Worm (Caenorhabditis elegans) whole organism, midembryonic: Measurements from ENCODE around the gene rig-3.

ENCODE experiments used
- T22C8.4 ChIP-seq: fragments of 200-800 bp; sonication (Bioruptor generic); IDR thresholded peaks from 2 replicates; pipeline ENCODE4 v1.3.6; 2022; ENCODE audit warnings: missing genetic modification characterization, missing compliant biosample characterization
- cog-1 ChIP-seq: sonication (generic microtip); optimal IDR thresholded peaks from 2 replicates; lab custom pipeline; 2016; ENCODE audit warnings: missing genetic modification characterization, missing compliant biosample characterization
- flt-1 ChIP-seq: fragments of 200-800 bp; sonication (Bioruptor generic); IDR thresholded peaks from 2 replicates; pipeline ENCODE4 v1.3.6; 2022; ENCODE audit warnings: missing genetic modification characterization, missing compliant biosample characterization
- klf-2 ChIP-seq: fragments of 200-800 bp; sonication (Bioruptor generic); conservative IDR thresholded peaks from 2 replicates; pipeline ENCODE4 v1.3.6; 2022; ENCODE audit warnings: missing genetic modification reagents, missing genetic modification characterization, missing compliant biosample characterization
- med-1 ChIP-seq: sonication (generic microtip); optimal IDR thresholded peaks from 2 replicates; lab custom pipeline; 2017; ENCODE audit warnings: missing genetic modification characterization, mild to moderate bottlenecking, missing compliant biosample characterization, antibody characterized with exemption, missing genetic modification reagents; ENCODE audit not compliant: insufficient read depth
- ref-1 ChIP-seq: fragments of 200-800 bp; sonication (Bioruptor generic); conservative IDR thresholded peaks from 2 replicates; pipeline ENCODE4 v1.3.6; 2022; ENCODE audit warnings: missing genetic modification reagents, missing genetic modification characterization, missing compliant biosample characterization
- tab-1 ChIP-seq: fragments of 200-800 bp; sonication (Bioruptor generic); IDR thresholded peaks from 2 replicates; pipeline ENCODE4 v1.3.6; 2022; ENCODE audit warnings: missing genetic modification characterization, missing compliant biosample characterization
- ztf-23 ChIP-seq: fragments of 200-800 bp; sonication (Bioruptor generic); IDR thresholded peaks from 2 replicates; pipeline ENCODE4 v1.3.6; 2022; ENCODE audit warnings: missing genetic modification reagents, missing genetic modification characterization, missing compliant biosample characterization
- ztf-29 ChIP-seq: fragments of 200-800 bp; sonication (Bioruptor generic); IDR thresholded peaks from 2 replicates; pipeline ENCODE4 v1.3.6; 2022; ENCODE audit warnings: missing genetic modification reagents, missing genetic modification characterization, missing compliant biosample characterization

rig-3 gene

DNA sequence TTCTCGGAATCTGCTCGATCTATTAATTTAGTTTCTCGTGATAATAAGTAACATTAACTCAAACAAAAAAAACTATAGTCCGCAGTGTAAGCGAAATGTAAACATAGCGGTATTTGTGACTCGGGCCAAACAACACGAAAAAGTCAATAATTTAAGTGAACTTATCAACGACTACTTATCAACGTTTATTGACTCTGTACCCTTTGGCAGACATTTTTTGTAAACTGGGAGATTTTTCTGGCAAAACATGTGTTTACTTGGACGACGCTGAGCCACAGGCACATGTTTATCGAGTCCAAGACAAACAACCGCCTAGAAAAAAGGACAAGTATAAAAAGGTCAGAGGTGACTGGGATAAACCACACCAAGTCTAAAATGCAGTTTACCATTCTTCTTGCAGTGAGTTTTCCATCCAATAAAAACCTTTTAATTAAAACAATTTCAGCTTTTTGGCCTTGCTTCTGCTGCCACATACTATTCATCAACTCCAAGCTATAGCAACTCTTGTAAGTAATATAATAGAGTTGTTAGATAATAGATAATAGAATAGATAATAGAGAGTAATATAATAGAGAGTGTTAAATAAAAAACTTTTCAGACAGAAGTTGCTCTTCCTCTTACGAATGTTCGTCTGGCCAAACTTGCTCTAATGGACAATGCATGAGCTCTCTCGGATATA lies 8.9 kb upstream of the rig-3 start, which contains the start of gene C53B7.3:
Gene C53B7.3, plus strand, starts transcription at position 362 of the 679 bp plus-strand sequence.
- no peak for TF ChIP-seq cog-1
- TF ChIP-seq tab-1 (GFP tag; lab: Robert Waterston, UW) = no peak
- no peak for TF ChIP-seq med-1 (GFP tag; lab: Kevin White, UChicago)
- no peak for TF ChIP-seq ztf-29 (GFP tag; lab: Robert Waterston, UW)

DNA sequence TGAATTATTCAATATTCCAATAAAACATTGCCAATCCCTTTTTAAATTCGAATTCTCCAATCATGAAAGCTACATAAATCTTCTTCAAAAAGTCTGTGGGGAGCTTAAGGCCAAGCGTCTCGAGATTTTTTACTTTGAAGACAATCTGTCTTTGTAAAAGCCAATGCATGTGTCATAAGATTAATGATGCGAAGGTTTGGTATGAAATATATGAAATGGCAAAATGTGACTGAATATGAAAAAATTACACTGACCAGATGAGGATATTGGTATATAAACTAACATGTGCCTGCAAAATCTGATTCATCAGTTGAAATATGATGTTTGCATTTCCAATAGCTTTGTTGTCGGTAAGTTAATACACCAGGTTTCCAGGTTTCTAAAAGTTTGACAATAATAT lies 7.5 kb upstream of the rig-3 start, which contains the start of gene C53B7.2:
Gene C53B7.2, plus strand, starts transcription at position 301 of the 400 bp plus-strand sequence.
- TF ChIP-seq T22C8.4 (GFP tag; lab: Robert Waterston, UW) (no peak), klf-2 (GFP tag; lab: Robert Waterston, UW) (no peak), tab-1 (GFP tag; lab: Robert Waterston, UW) (no peak), ref-1 (no peak), ztf-29 (GFP tag; lab: Robert Waterston, UW) (no peak), med-1 (GFP tag; lab: Kevin White, UChicago) (no peak), cog-1 (no peak), ztf-23 (GFP tag; lab: Robert Waterston, UW) (no peak), flt-1 (GFP tag; lab: Robert Waterston, UW) (no peak)

DNA sequence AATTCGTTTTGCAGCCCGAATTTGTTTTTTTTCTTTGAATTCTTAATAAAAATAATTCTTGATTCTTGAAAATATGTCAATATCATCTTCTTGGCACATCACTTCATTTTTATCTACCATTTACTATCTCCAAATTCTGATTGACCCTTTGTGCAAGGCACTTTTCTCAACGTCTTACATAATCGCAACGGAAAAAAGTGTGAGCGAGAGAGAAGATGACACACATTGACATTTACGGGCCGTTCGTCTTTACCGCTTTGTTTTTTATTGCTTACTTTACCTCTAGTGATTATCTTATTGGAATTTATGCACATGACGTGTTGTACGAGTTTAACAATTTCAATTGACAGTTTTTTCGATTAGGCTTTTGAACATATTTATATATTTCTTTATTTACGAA lies 4.8 kb upstream of the rig-3 start:
- TF ChIP-seq ref-1 (no peak), cog-1 (no peak), T22C8.4 (GFP tag; lab: Robert Waterston, UW) (no peak), klf-2 (GFP tag; lab: Robert Waterston, UW) (no peak), ztf-29 (GFP tag; lab: Robert Waterston, UW) (no peak), flt-1 (GFP tag; lab: Robert Waterston, UW) (no peak), med-1 (GFP tag; lab: Kevin White, UChicago) (no peak)

DNA sequence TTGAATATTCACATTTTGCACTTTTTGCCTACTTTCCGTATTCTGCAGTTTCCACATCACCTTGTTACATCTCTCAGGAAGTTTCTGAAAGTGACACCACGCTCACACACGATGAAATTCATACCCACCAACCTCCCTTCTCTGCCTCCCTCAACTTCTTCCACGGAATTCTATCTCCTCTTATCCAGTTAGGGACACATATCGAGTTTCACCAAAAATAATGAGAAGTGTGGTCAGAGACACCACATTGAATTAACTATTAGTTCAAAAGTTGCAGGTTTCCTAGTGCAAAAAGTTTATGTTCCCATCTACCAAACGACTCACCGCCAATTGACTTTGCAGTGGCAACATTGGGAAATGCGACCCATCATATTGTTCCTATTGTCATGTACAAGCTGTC lies 3.0 kb upstream of the rig-3 start:
- no peak for TF ChIP-seq tab-1 (GFP tag; lab: Robert Waterston, UW)
- no peak for TF ChIP-seq ztf-29 (GFP tag; lab: Robert Waterston, UW)
- no peak for TF ChIP-seq klf-2 (GFP tag; lab: Robert Waterston, UW)
- TF ChIP-seq med-1 (GFP tag; lab: Kevin White, UChicago) = no peak
- TF ChIP-seq ztf-23 (GFP tag; lab: Robert Waterston, UW) = no peak
- no peak for TF ChIP-seq flt-1 (GFP tag; lab: Robert Waterston, UW)
- no peak for TF ChIP-seq cog-1
- no peak for TF ChIP-seq T22C8.4 (GFP tag; lab: Robert Waterston, UW)
- no peak for TF ChIP-seq ref-1

DNA sequence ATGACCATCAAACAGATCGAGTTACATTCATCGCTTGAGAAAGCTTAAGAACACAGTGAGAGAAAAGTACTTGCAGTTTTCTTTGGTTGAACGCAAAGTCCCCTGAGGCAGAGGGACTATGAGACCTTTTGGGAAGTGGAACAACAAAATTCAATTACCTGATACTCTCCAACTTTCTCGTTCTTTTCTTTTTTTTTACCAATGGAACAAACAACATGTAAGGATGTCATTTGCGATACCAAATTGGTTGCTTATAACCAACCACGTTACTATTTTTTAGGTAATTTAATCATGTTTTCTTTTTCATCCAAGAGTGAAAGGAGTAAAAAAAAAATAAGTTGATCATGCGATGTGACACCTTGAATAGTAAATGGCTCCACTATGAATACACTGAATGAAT lies 3.4 kb downstream of the rig-3 start:
- TF ChIP-seq tab-1 (GFP tag; lab: Robert Waterston, UW) (no peak), ztf-29 (GFP tag; lab: Robert Waterston, UW) (no peak), klf-2 (GFP tag; lab: Robert Waterston, UW) (no peak), T22C8.4 (GFP tag; lab: Robert Waterston, UW) (no peak), ref-1 (no peak), cog-1 (no peak), ztf-23 (GFP tag; lab: Robert Waterston, UW) (no peak)

DNA sequence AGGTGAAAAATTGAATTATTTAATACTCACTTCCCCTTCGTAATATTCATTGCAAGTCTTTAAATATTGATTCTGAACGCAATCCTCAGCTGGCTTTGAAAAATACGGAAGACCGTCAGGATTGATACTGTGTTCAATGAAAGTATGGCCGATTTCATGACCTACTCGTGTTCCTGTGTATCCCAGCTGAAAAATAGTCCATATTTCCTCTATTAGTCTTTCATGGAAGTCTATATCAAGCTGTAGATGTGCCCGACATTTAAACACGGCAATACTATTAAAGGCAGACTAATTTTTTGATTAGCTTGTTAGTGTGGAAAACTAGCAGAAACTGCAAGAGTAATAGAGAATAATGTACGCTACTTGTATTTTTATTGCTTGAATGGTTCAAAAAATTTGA lies 8.1 kb downstream of the rig-3 start:
- TF ChIP-seq med-1 (GFP tag; lab: Kevin White, UChicago) (no peak), ztf-29 (GFP tag; lab: Robert Waterston, UW) (no peak), tab-1 (GFP tag; lab: Robert Waterston, UW) (no peak), T22C8.4 (GFP tag; lab: Robert Waterston, UW) (no peak), flt-1 (GFP tag; lab: Robert Waterston, UW) (no peak)

DNA sequence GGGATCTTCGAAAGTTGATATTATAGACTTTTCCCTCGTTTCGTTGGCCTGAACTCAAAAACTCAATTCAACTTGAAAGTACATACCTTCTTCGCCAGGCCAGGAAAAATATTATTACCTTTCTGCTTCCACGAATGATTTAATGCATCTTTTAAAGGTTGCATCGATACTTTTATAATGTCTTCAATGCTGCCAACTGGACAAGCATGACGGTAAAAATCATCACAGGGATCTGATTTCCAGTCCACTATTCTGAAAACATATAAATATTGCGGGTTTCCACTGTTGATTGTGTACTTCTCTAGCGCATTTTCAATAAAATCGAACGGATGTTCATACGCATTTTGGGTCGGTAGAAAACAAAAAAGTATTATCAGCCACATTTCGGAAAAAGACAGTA lies 9.6 kb downstream of the rig-3 start, which contains the start of gene nep-4:
Gene nep-4, minus strand, starts transcription at position 393 of the 400 bp plus-strand sequence.
- TF ChIP-seq ztf-29 (GFP tag; lab: Robert Waterston, UW) = no peak
- TF ChIP-seq ztf-23 (GFP tag; lab: Robert Waterston, UW) = no peak
- TF ChIP-seq T22C8.4 (GFP tag; lab: Robert Waterston, UW) = no peak
- TF ChIP-seq ref-1 = no peak
- TF ChIP-seq flt-1 (GFP tag; lab: Robert Waterston, UW) = no peak
- no peak for TF ChIP-seq tab-1 (GFP tag; lab: Robert Waterston, UW)
- TF ChIP-seq klf-2 (GFP tag; lab: Robert Waterston, UW) = no peak
- TF ChIP-seq med-1 (GFP tag; lab: Kevin White, UChicago) = no peak
- no peak for TF ChIP-seq cog-1

DNA sequence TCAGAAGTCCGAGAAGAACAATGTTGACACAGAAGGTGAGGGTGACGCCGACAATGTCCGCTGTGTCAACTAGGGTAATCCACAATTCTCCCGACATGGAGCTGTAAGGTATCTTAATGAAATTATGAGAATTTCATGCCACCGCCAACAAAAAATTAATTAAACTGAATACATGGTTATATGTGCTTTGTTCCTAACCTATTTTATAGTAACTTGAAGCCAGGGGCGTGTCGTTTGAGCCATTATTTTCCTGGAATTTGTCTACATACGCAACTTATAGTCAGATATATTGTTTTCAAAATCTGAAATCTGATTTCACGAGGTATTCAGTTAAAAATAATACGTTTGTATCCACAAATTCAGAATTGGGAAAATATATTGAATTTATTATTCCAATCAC lies 12.4 kb downstream of the rig-3 start, which contains the start of gene odr-10:
Gene odr-10, minus strand, starts transcription at position 101 of the 400 bp plus-strand sequence.
- no peak for TF ChIP-seq tab-1 (GFP tag; lab: Robert Waterston, UW)
- TF ChIP-seq klf-2 (GFP tag; lab: Robert Waterston, UW) = no peak
- TF ChIP-seq cog-1 = no peak
- TF ChIP-seq ztf-29 (GFP tag; lab: Robert Waterston, UW) = no peak
- no peak for TF ChIP-seq T22C8.4 (GFP tag; lab: Robert Waterston, UW)
- no peak for TF ChIP-seq ztf-23 (GFP tag; lab: Robert Waterston, UW)
- TF ChIP-seq med-1 (GFP tag; lab: Kevin White, UChicago) = no peak
- no peak for TF ChIP-seq ref-1
- no peak for TF ChIP-seq flt-1 (GFP tag; lab: Robert Waterston, UW)

DNA sequence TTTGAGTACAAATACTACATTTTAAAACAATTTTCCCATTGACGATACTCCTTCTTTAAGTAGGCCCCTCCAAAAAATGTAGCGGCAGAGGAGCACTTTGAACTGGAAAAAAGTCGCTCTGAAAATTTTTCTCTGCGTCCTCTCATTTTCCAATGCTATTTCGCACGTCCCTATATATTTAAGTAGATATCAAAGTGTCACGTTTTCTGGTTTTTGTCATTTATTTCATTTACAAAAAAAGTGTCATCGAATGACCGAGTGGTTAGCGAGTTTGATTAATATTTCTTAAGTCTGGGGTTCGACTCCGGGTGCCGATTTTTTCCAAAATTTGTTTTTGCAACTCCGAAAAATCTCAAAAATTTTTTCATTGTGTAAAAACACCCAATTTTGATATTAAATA lies 13.5 kb downstream of the rig-3 start:
- no peak for TF ChIP-seq T22C8.4 (GFP tag; lab: Robert Waterston, UW)

DNA sequence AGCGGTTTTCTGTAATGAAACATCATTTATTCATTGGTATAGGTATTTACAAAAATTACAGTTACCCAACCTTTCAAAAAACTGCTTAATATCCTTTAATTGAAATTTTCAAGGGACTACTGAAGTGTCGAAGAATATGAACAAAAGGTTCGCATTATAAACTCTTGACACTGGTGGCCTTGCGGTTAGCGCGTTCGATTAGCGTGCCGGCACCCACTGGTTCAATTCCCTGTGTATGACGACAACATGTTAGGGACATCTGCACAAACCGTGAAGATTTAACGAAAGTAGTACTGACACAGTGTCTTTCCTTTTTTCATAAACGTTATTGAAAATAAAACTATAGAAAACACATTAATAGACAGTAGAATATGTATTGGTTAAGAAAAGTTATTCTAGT lies 14.3 kb downstream of the rig-3 start:
- TF ChIP-seq cog-1 (peak; percentile 37), klf-2 (GFP tag; lab: Robert Waterston, UW) (0 out of 2 replicates have a peak, but pooled peaks have one; percentile 38), flt-1 (GFP tag; lab: Robert Waterston, UW) (no peak; the same call in 1 of the 2 replicates), ztf-29 (GFP tag; lab: Robert Waterston, UW) (peak; percentile 20; the same call in 1 of the 2 replicates), T22C8.4 (GFP tag; lab: Robert Waterston, UW) (no peak), tab-1 (GFP tag; lab: Robert Waterston, UW) (peak; percentile 69; the same call in 1 of the 2 replicates), med-1 (GFP tag; lab: Kevin White, UChicago) (no peak), ref-1 (no peak; the same call in 1 of the 2 replicates), ztf-23 (GFP tag; lab: Robert Waterston, UW) (0 out of 2 replicates have a peak, but pooled peaks have one; percentile 63)
